Worm (Caenorhabditis elegans) whole organism, L2 larva: Measurements from ENCODE around the gene ZK1098.2.

Source experiments
- F13H6.1 ChIP-seq: sonication (generic microtip); optimal IDR thresholded peaks from 2 replicates; lab custom pipeline; 2016; ENCODE audit warnings: missing genetic modification characterization, missing compliant biosample characterization
- R02D3.7 ChIP-seq: fragments of 150-350 bp; optimal IDR thresholded peaks from 2 replicates; lab custom pipeline; 2014; ENCODE audit warnings: missing biosample characterization, missing genetic modification characterization
- Y55F3AM.14 ChIP-seq: fragments of 200-800 bp; sonication (Bioruptor generic); optimal IDR thresholded peaks from 2 replicates; lab custom pipeline; 2018; ENCODE audit warnings: mild to moderate bottlenecking, missing genetic modification characterization, missing compliant biosample characterization
- ZK546.5 ChIP-seq: sonication (generic microtip); optimal IDR thresholded peaks from 2 replicates; lab custom pipeline; 2017; ENCODE audit warnings: missing biosample characterization, missing genetic modification characterization
- alr-1 ChIP-seq: fragments of 150-350 bp; optimal IDR thresholded peaks from 2 replicates; lab custom pipeline; 2014; ENCODE audit warnings: missing biosample characterization, missing genetic modification characterization
- aly-2 ChIP-seq: fragments of 150-350 bp; optimal IDR thresholded peaks from 2 replicates; lab custom pipeline; 2014; ENCODE audit warnings: missing biosample characterization, missing genetic modification characterization
- blmp-1 ChIP-seq: sonication (generic microtip); optimal IDR thresholded peaks from 2 replicates; lab custom pipeline; 2017; ENCODE audit warnings: missing genetic modification characterization, mild to moderate bottlenecking, missing compliant biosample characterization, antibody characterized with exemption, moderate library complexity; ENCODE audit not compliant: insufficient read depth
- ceh-82 ChIP-seq: fragments of 150-350 bp; optimal IDR thresholded peaks from 2 replicates; lab custom pipeline; 2014; ENCODE audit warnings: missing biosample characterization, missing genetic modification characterization
- dmd-4 ChIP-seq: sonication (generic microtip); optimal IDR thresholded peaks from 2 replicates; lab custom pipeline; 2017; ENCODE audit warnings: missing biosample characterization, missing genetic modification characterization
- egl-27 ChIP-seq: sonication (generic microtip); optimal IDR thresholded peaks from 3 replicates; lab custom pipeline; 2017; ENCODE audit warnings: missing biosample characterization, missing genetic modification reagents, missing genetic modification characterization
- elt-1 ChIP-seq: fragments of 150-350 bp; optimal IDR thresholded peaks from 2 replicates; lab custom pipeline; 2014; ENCODE audit warnings: missing biosample characterization, missing genetic modification characterization
- gmeb-1 ChIP-seq: fragments of 150-350 bp; optimal IDR thresholded peaks from 2 replicates; lab custom pipeline; 2014; ENCODE audit warnings: missing biosample characterization, missing genetic modification characterization
- lin-11 ChIP-seq: fragments of 150-350 bp; sonication (generic microtip); optimal IDR thresholded peaks from 2 replicates; lab custom pipeline; 2014; ENCODE audit warnings: missing biosample characterization, missing genetic modification characterization, inconsistent platforms, mixed read lengths
- lin-13 ChIP-seq: fragments of 150-350 bp; optimal IDR thresholded peaks from 2 replicates; lab custom pipeline; 2014; ENCODE audit warnings: missing biosample characterization, missing genetic modification reagents, missing genetic modification characterization
- mab-5 ChIP-seq: fragments of 150-350 bp; optimal IDR thresholded peaks from 2 replicates; lab custom pipeline; 2014; ENCODE audit warnings: missing biosample characterization, missing genetic modification characterization
- mbf-1 ChIP-seq: sonication (generic microtip); optimal IDR thresholded peaks from 2 replicates; lab custom pipeline; 2017; ENCODE audit warnings: missing biosample characterization, missing genetic modification characterization
- nhr-10 ChIP-seq: sonication (generic microtip); optimal IDR thresholded peaks from 2 replicates; lab custom pipeline; 2017; ENCODE audit warnings: missing biosample characterization, missing genetic modification characterization
- nhr-12 ChIP-seq: fragments of 150-350 bp; optimal IDR thresholded peaks from 2 replicates; lab custom pipeline; 2014; ENCODE audit warnings: missing biosample characterization, missing genetic modification characterization
- nhr-129 ChIP-seq: fragments of 150-350 bp; optimal IDR thresholded peaks from 2 replicates; lab custom pipeline; 2014; ENCODE audit warnings: missing biosample characterization, missing genetic modification characterization
- nhr-21 ChIP-seq: fragments of 150-350 bp; optimal IDR thresholded peaks from 2 replicates; lab custom pipeline; 2014; ENCODE audit warnings: missing biosample characterization, missing genetic modification characterization
- nhr-23 ChIP-seq: fragments of 150-350 bp; optimal IDR thresholded peaks from 2 replicates; lab custom pipeline; 2014; ENCODE audit warnings: missing biosample characterization, missing genetic modification reagents, missing genetic modification characterization
- nhr-237 ChIP-seq: fragments of 150-350 bp; optimal IDR thresholded peaks from 2 replicates; lab custom pipeline; 2014; ENCODE audit warnings: missing biosample characterization, missing genetic modification characterization
- nhr-25 ChIP-seq: fragments of 150-350 bp; sonication (generic microtip); optimal IDR thresholded peaks from 3 replicates; lab custom pipeline; 2014; ENCODE audit warnings: missing biosample characterization, missing genetic modification characterization
- nhr-6 ChIP-seq: fragments of 150-350 bp; optimal IDR thresholded peaks from 2 replicates; lab custom pipeline; 2014; ENCODE audit warnings: missing biosample characterization, missing genetic modification characterization
- sma-9 ChIP-seq, 2 experiments: fragments of 150-350 bp in 1 of 2; sonication (generic microtip) in 1 of 2; optimal IDR thresholded peaks; 2 replicates each; lab custom pipeline; 2014 to 2016; ENCODE audit warnings: missing genetic modification characterization in 2 of 2, mild to moderate bottlenecking in 1 of 2, missing biosample characterization in 1 of 2, missing compliant biosample characterization in 1 of 2, missing genetic modification reagents in 1 of 2, moderate library complexity in 1 of 2
- snpc-4 ChIP-seq: fragments of 150-350 bp; optimal IDR thresholded peaks from 2 replicates; lab custom pipeline; 2014; ENCODE audit warnings: missing biosample characterization, missing genetic modification characterization
- unc-39 ChIP-seq: fragments of 150-350 bp; optimal IDR thresholded peaks from 2 replicates; lab custom pipeline; 2014; ENCODE audit warnings: missing biosample characterization, missing genetic modification characterization
- unc-62 ChIP-seq: fragments of 150-350 bp; optimal IDR thresholded peaks from 2 replicates; lab custom pipeline; 2014; ENCODE audit warnings: missing biosample characterization, missing genetic modification reagents, missing genetic modification characterization
- zag-1 ChIP-seq: fragments of 150-350 bp; optimal IDR thresholded peaks from 2 replicates; lab custom pipeline; 2014; ENCODE audit warnings: missing biosample characterization, missing genetic modification characterization
- ztf-1 ChIP-seq: fragments of 200-800 bp; sonication (Bioruptor generic); conservative IDR thresholded peaks from 2 replicates; pipeline ENCODE4 v1.3.6; 2022; ENCODE audit warnings: missing genetic modification characterization, missing compliant biosample characterization

ZK1098.2 gene

ce11 chrIII:9559381-9559881 lies 30.5 kb downstream of the ZK1098.2 start, which contains the start of gene C48B4.7:
C48B4.7 (minus strand) TSS chrIII:9559431.
- TF ChIP-seq ztf-1 (GFP tag; lab: Robert Waterston, UW) = no peak
- TF ChIP-seq F13H6.1 (tag; lab: Kevin White, UChicago) = no peak
- TF ChIP-seq gmeb-1 (tag; lab: Kevin White, UChicago) = no peak
- TF ChIP-seq nhr-237 (tag; lab: Kevin White, UChicago) = no peak
- TF ChIP-seq zag-1 (tag; lab: Kevin White, UChicago) = no peak
- no peak for TF ChIP-seq ceh-82 (tag; lab: Kevin White, UChicago)
- no peak for TF ChIP-seq lin-11 (tag; lab: Kevin White, UChicago)
- TF ChIP-seq lin-13 (GFP tag; lab: Kevin White, UChicago) = no peak
- no peak for TF ChIP-seq ZK546.5 (tag; lab: Kevin White, UChicago)
- no peak for TF ChIP-seq nhr-21 (tag; lab: Kevin White, UChicago)
- TF ChIP-seq nhr-23 (tag; lab: Kevin White, UChicago) = no peak

DNA sequence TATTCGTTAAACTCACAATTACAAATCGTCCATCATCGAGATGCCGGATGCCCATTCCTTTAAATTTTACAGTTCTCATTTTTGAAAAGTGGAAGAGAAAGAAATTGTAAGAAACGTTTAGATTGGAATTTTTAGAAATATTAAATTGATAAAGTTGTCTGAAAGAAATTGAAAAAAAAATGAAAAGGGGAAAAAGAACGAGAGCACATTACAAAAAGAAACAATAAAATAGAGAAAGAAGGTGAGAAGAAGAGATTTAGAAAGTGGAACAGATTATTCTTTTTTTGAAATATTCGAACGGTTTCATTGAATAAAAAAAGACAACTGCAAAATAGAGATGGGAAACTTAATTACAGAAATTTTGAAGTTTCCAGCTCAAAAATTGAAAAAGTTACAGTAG lies 32.2 kb downstream of the ZK1098.2 start, which contains the start of gene C48B4.8:
TSS of gene C48B4.8 (minus strand) at position 101 of the 400 bp plus-strand sequence.
- TF ChIP-seq aly-2 (tag; lab: Kevin White, UChicago) = no peak
- TF ChIP-seq nhr-10 (tag; lab: Kevin White, UChicago) = no peak
- no peak for TF ChIP-seq dmd-4 (tag; lab: Kevin White, UChicago)
- no peak for TF ChIP-seq nhr-129 (tag; lab: Kevin White, UChicago)
- no peak for TF ChIP-seq blmp-1 (tag; lab: Kevin White, UChicago)
- no peak for TF ChIP-seq nhr-25 (tag; lab: Kevin White, UChicago)
- TF ChIP-seq lin-13 (GFP tag; lab: Kevin White, UChicago) = no peak
- TF ChIP-seq unc-39 = no peak
- no peak for TF ChIP-seq nhr-237 (tag; lab: Kevin White, UChicago)
- no peak for TF ChIP-seq zag-1 (tag; lab: Kevin White, UChicago)
- TF ChIP-seq unc-62 (GFP tag; lab: Kevin White, UChicago) = no peak
- no peak for TF ChIP-seq mbf-1 (tag; lab: Kevin White, UChicago)
- no peak for TF ChIP-seq R02D3.7 (tag; lab: Kevin White, UChicago)

DNA sequence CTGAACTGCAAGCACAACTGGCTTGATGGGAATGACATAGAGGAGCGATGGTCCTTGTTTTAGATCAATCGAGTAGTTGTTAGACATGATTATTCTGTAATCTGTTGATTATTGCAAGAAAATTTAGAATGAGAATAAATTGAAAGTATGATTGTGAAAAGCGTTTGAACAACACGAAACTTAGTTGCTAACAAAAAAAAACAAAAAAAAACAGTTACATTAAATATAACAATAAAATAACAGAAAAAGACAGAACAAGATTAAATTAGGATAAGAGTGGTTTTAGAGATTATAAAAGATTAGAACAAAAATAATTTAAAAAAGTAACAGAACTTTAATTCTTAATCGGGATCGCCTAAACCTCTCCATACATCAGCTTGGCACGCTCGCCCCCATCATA lies 34.3 kb downstream of the ZK1098.2 start, which contains the start of gene C48B4.9:
TSS of gene C48B4.9 (minus strand) at position 101 of the 400 bp plus-strand sequence.
- TF ChIP-seq sma-9 (GFP tag; optimal IDR thresholded peaks at IDR 0.05; lab: Kevin White, UChicago) = no peak
- TF ChIP-seq sma-9 (tag; optimal IDR thresholded peaks at IDR 0.05; lab: Kevin White, UChicago) = no peak

DNA sequence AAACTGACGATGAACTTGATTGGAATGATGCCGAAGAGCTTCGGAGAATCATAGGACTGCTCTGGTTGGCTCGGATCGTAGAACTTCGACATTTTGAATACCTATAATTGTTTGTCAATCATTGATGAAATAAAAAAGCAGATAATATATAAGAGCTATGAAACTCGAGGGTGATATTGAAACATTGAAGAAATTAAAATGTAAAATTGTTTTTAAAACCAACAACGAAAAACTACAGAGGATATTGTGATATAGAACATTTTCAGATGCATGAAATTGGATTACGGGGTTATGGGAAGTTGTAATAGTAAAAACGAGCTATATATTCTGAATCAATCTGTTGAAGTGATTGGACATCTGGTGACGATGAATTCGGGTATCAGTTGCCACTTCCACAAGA lies 35.5 kb downstream of the ZK1098.2 start, which contains the start of gene C48B4.10:
TSS of gene C48B4.10 (minus strand) at position 101 of the 400 bp plus-strand sequence.
- TF ChIP-seq nhr-23 (tag; lab: Kevin White, UChicago) (no peak), mbf-1 (tag; lab: Kevin White, UChicago) (no peak), snpc-4 (tag; lab: Kevin White, UChicago) (no peak), mab-5 (no peak), aly-2 (tag; lab: Kevin White, UChicago) (no peak), nhr-12 (tag; lab: Kevin White, UChicago) (no peak), alr-1 (tag; lab: Kevin White, UChicago) (no peak)

- TF ChIP-seq ceh-82 (tag; lab: Kevin White, UChicago) (no peak), Y55F3AM.14 (GFP tag; lab: Kevin White, UChicago) (no peak), ztf-1 (GFP tag; lab: Robert Waterston, UW) (no peak), nhr-129 (tag; lab: Kevin White, UChicago) (no peak), nhr-10 (tag; lab: Kevin White, UChicago) (no peak), egl-27 (no peak), zag-1 (tag; lab: Kevin White, UChicago) (no peak), ZK546.5 (tag; lab: Kevin White, UChicago) (no peak), elt-1 (tag; lab: Kevin White, UChicago) (no peak), nhr-6 (no peak), nhr-12 (tag; lab: Kevin White, UChicago) (no peak)
Measured at ce11 chrIII:9565973-9566372, 37.0 kb downstream of the ZK1098.2 start, which contains the start of gene C48B4.11. C48B4.11 (minus strand) TSS chrIII:9566115.
